Fruit fly (Drosophila melanogaster) whole organism, pupa: ENCODE data around the gene Kaz-m1.

ENCODE experiments used
- CG12605 ChIP-seq: fragments of 200-800 bp; sonication (Bioruptor generic); IDR thresholded peaks from 2 replicates; pipeline ENCODE4 v1.3.6; 2022; ENCODE audit warnings: missing biosample characterization, missing genetic modification characterization
- CG15710 ChIP-seq: fragments of 200-800 bp; sonication (Bioruptor generic); optimal IDR thresholded peaks from 2 replicates; lab custom pipeline; 2018; ENCODE audit warnings: missing biosample characterization, mild to moderate bottlenecking, missing genetic modification characterization, moderate library complexity
- CG32121 ChIP-seq: fragments of 200-800 bp; sonication (Bioruptor generic); IDR thresholded peaks from 2 replicates; pipeline ENCODE4 v1.3.6; 2022; ENCODE audit warnings: missing biosample characterization, missing genetic modification characterization
- CG34367 ChIP-seq: fragments of 200-800 bp; sonication (Bioruptor generic); optimal IDR thresholded peaks from 2 replicates; lab custom pipeline; 2018; ENCODE audit warnings: missing biosample characterization, mild to moderate bottlenecking, missing genetic modification characterization
- CG8159 ChIP-seq: fragments of 200-800 bp; sonication (Bioruptor generic); optimal IDR thresholded peaks from 3 replicates; lab custom pipeline; 2018; ENCODE audit warnings: missing biosample characterization, mild to moderate bottlenecking, missing genetic modification characterization, moderate library complexity
- Pif1B ChIP-seq: fragments of 200-800 bp; sonication (Bioruptor generic); optimal IDR thresholded peaks from 3 replicates; lab custom pipeline; 2016; ENCODE audit warnings: missing biosample characterization, missing genetic modification characterization
- rn ChIP-seq: fragments of 200-800 bp; sonication (Bioruptor generic); IDR thresholded peaks from 2 replicates; pipeline ENCODE4 v1.3.6; 2022; ENCODE audit warnings: missing biosample characterization, missing genetic modification characterization

DNA sequence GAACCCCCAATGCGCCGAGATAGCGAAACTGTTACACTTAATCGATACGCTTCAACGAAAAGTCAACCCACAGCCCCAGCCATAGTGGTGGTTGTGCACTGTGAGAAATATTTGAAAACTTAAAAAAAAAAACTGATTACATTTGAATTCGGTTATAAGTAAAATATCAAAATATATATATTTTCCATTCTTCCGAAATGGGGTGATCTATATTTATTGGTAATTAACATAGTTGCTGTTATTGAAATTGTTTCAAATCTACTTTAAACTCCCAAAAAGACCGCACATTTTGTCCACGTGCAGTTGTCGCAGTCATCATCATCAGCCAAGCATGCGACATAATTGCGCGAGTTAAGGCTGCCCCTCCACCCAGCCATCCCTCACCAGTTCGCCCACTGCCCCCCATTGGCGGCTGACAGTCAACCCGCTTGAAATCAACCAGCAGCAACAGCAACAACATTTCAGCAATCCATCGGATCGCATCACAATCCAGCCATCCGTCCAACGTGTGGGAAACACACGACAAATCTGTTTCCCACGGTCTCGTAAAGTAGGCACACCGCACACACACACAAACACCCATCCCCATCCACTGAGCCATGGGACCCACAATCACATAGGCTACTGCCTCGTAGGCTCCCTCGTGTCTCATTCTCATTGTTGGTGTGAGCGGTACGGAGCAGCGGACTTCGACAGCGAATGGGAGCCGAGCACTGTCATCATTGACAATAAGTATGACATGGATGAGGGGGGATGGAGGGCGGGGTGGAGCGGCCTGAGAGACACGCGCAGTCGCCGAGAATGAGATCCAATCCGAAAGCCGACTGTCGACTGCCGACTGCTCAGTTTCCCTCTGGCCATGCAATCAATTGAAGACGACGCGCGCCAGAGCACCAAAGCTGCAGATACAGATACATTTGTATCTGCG lies 6.0 kb downstream of the Kaz-m1 start:
- TF ChIP-seq CG12605 (GFP tag; lab: Robert Waterston, UW), result peak; percentile 49
- TF ChIP-seq rn, result 0 out of 2 replicates have a peak, but pooled peaks have one; percentile 28
- TF ChIP-seq CG32121 (GFP tag; lab: Robert Waterston, UW), result peak; percentile 72; the same call in 1 of the 2 replicates
- peak; percentile 68 for TF ChIP-seq CG15710 (tag; lab: Kevin White, UChicago)
- TF ChIP-seq CG34367 (tag; lab: Kevin White, UChicago), result peak; percentile 74
- TF ChIP-seq Pif1B (GFP tag; lab: Kevin White, UChicago), result peak; percentile 28
- peak; percentile 84 for TF ChIP-seq CG8159 (tag; lab: Kevin White, UChicago)
